In genomic region chrX:2012121-2012452, dm6 we compare ENCODE assay signal across 1 fruit fly cellular context.
TF ChIP-seq lines count a peak whose summit lies in the region.

No protein-coding gene starts in this region.

TF ChIP-seq in whole organism, embryonic, 481 proteins besides CTCF, POLR2A, EP300 and RAD21 (continued from another document):
- TF ChIP-seq CG1024 (GFP tag; IDR thresholded peaks at IDR 0.05; lab: Robert Waterston, UW) = no peak
- TF ChIP-seq Dek (tag; optimal IDR thresholded peaks at IDR 0.05; lab: Kevin White, UChicago) = no peak
- no peak for TF ChIP-seq CHES-1-like (GFP tag; optimal IDR thresholded peaks at IDR 0.05; lab: Kevin White, UChicago)
- TF ChIP-seq CG8281 (tag; optimal IDR thresholded peaks at IDR 0.05; lab: Kevin White, UChicago) = no peak
- peak; percentile 73 for TF ChIP-seq crol (GFP tag; IDR thresholded peaks at IDR 0.05; lab: Robert Waterston, UW)
- TF ChIP-seq Dll (GFP tag; IDR thresholded peaks at IDR 0.05; lab: Robert Waterston, UW; ENCODE audit: partially characterized antibody) = 0 out of 4 replicates have a peak, but pooled peaks have one; percentile 33
- no peak for TF ChIP-seq CG9215 (GFP tag; IDR thresholded peaks at IDR 0.05; lab: Robert Waterston, UW)
- TF ChIP-seq sim (GFP tag; IDR thresholded peaks at IDR 0.05; lab: Robert Waterston, UW) = no peak
- TF ChIP-seq onecut (GFP tag; IDR thresholded peaks at IDR 0.05; lab: Robert Waterston, UW) = no peak
- no peak for TF ChIP-seq fd102C (GFP tag; optimal IDR thresholded peaks at IDR 0.05; lab: Kevin White, UChicago)
- no peak for TF ChIP-seq fd3F (GFP tag; optimal IDR thresholded peaks at IDR 0.05; lab: Kevin White, UChicago)
- no peak for TF ChIP-seq pum (GFP tag; optimal IDR thresholded peaks at IDR 0.05; lab: Kevin White, UChicago)
- TF ChIP-seq CG33557 (GFP tag; optimal IDR thresholded peaks at IDR 0.05; lab: Kevin White, UChicago) = no peak
- no peak for TF ChIP-seq CG18764 (GFP tag; optimal IDR thresholded peaks at IDR 0.05; lab: Kevin White, UChicago)
- no peak for TF ChIP-seq CG1603 (tag; optimal IDR thresholded peaks at IDR 0.05; lab: Kevin White, UChicago)
- TF ChIP-seq chinmo (GFP tag; IDR thresholded peaks at IDR 0.05; lab: Robert Waterston, UW; ENCODE audit: partially characterized antibody) = 0 out of 4 replicates have a peak, but pooled peaks have one; percentile 50
- no peak for TF ChIP-seq ken (GFP tag; IDR thresholded peaks at IDR 0.05; lab: Robert Waterston, UW)
